Worm (Caenorhabditis elegans) whole organism, L1 larva: ENCODE measurements around the gene C45G9.4.

Source experiments
- C04F5.9 ChIP-seq: sonication (generic microtip); optimal IDR thresholded peaks from 2 replicates; lab custom pipeline; 2016; ENCODE audit warnings: missing genetic modification characterization, missing compliant biosample characterization
- C16A3.4 ChIP-seq: fragments of 150-350 bp; optimal IDR thresholded peaks from 2 replicates; lab custom pipeline; 2014; ENCODE audit warnings: missing biosample characterization, missing genetic modification characterization
- F16B12.6 ChIP-seq: fragments of 150-350 bp; optimal IDR thresholded peaks from 2 replicates; lab custom pipeline; 2014; ENCODE audit warnings: missing biosample characterization, missing genetic modification characterization
- Y116A8C.19 ChIP-seq: sonication (generic microtip); optimal IDR thresholded peaks from 2 replicates; lab custom pipeline; 2016; ENCODE audit warnings: missing compliant biosample characterization, missing genetic modification characterization, borderline replicate concordance
- alr-1 ChIP-seq: fragments of 200-800 bp; sonication (Bioruptor generic); optimal IDR thresholded peaks from 2 replicates; lab custom pipeline; 2018; ENCODE audit warnings: borderline replicate concordance, mild to moderate bottlenecking, missing genetic modification characterization, missing compliant biosample characterization
- ceh-63 ChIP-seq: fragments of 200-800 bp; sonication (Bioruptor generic); optimal IDR thresholded peaks from 2 replicates; lab custom pipeline; 2018; ENCODE audit warnings: mild to moderate bottlenecking, missing genetic modification characterization, missing compliant biosample characterization
- ceh-82 ChIP-seq, 3 experiments: fragments of 150-350 bp in 1 of 3; sonication (generic microtip) in 2 of 3; optimal IDR thresholded peaks; 2 replicates each; lab custom pipeline; 2014 to 2017; ENCODE audit warnings: missing biosample characterization in 3 of 3, missing genetic modification characterization in 3 of 3
- ceh-88 ChIP-seq: fragments of 200-800 bp; sonication (Bioruptor generic); IDR thresholded peaks from 2 replicates; pipeline ENCODE4 v1.3.6; 2022; ENCODE audit warnings: missing genetic modification characterization, missing compliant biosample characterization
- ces-1 ChIP-seq: fragments of 150-350 bp; optimal IDR thresholded peaks from 2 replicates; lab custom pipeline; 2014; ENCODE audit warnings: missing biosample characterization, missing genetic modification reagents, missing genetic modification characterization
- dpl-1 ChIP-seq, 3 experiments: fragments of 150-350 bp in 2 of 3; sonication (generic microtip) in 1 of 3; optimal IDR thresholded peaks; 2 replicates each; lab custom pipeline; 2014 to 2017; ENCODE audit warnings: missing biosample characterization in 3 of 3, missing genetic modification characterization in 3 of 3, missing genetic modification reagents in 3 of 3
- efl-1 ChIP-seq, 4 experiments: fragments of 150-350 bp; optimal IDR thresholded peaks in 3 of 4; peaks in 1 of 4; 1 replicate in 1 of 4; 2 replicates in 3 of 4; lab custom pipeline; 2014; ENCODE audit warnings: missing biosample characterization in 2 of 4, missing genetic modification characterization in 2 of 4, missing genetic modification reagents in 2 of 4
- efl-3 ChIP-seq: fragments of 200-800 bp; sonication (Bioruptor generic); optimal IDR thresholded peaks from 2 replicates; lab custom pipeline; 2018; ENCODE audit warnings: mild to moderate bottlenecking, missing genetic modification characterization, missing compliant biosample characterization
- egl-13 ChIP-seq: sonication (generic microtip); optimal IDR thresholded peaks from 2 replicates; lab custom pipeline; 2016; ENCODE audit warnings: missing genotype, missing genetic modification reagents, missing genetic modification characterization, missing compliant biosample characterization
- egl-27 ChIP-seq, 2 experiments: fragments of 150-350 bp in 1 of 2; sonication (generic microtip); optimal IDR thresholded peaks; 3 replicates each; lab custom pipeline; 2017 to 2018; ENCODE audit warnings: missing biosample characterization in 2 of 2, missing genetic modification characterization in 2 of 2, missing genetic modification reagents in 2 of 2
- elt-3 ChIP-seq, 6 experiments: fragments of 150-350 bp in 1 of 6; sonication (generic microtip); optimal IDR thresholded peaks; 2 replicates each; lab custom pipeline; 2017 to 2018; ENCODE audit warnings: missing biosample characterization in 6 of 6, missing genetic modification characterization in 6 of 6, inconsistent platforms in 1 of 6
- ets-5 ChIP-seq: fragments of 200-800 bp; sonication (Bioruptor generic); IDR thresholded peaks from 2 replicates; pipeline ENCODE4 v1.3.6; 2022; ENCODE audit warnings: missing genetic modification characterization, missing compliant biosample characterization
- fkh-10 ChIP-seq: sonication (generic microtip); optimal IDR thresholded peaks from 2 replicates; lab custom pipeline; 2017; ENCODE audit warnings: missing biosample characterization, missing genetic modification reagents, missing genetic modification characterization
- fkh-4 ChIP-seq: sonication (generic microtip); optimal IDR thresholded peaks from 2 replicates; lab custom pipeline; 2016; ENCODE audit warnings: missing compliant biosample characterization, missing genetic modification characterization, borderline replicate concordance
- fkh-8 ChIP-seq: sonication (generic microtip); optimal IDR thresholded peaks from 2 replicates; lab custom pipeline; 2016; ENCODE audit warnings: mild to moderate bottlenecking, missing genetic modification characterization, missing compliant biosample characterization
- fos-1 ChIP-seq: fragments of 150-350 bp; optimal IDR thresholded peaks from 2 replicates; lab custom pipeline; 2014; ENCODE audit warnings: missing biosample characterization, missing genetic modification characterization
- grh-1 ChIP-seq: fragments of 200-800 bp; sonication (Bioruptor generic); IDR thresholded peaks from 2 replicates; pipeline ENCODE4 v1.3.6; 2022; ENCODE audit warnings: missing genetic modification reagents, missing genetic modification characterization, missing compliant biosample characterization
- hlh-17 ChIP-seq: fragments of 200-800 bp; sonication (Bioruptor generic); optimal IDR thresholded peaks from 2 replicates; lab custom pipeline; 2018; ENCODE audit warnings: missing genetic modification characterization, mild to moderate bottlenecking, missing compliant biosample characterization, moderate library complexity, borderline replicate concordance
- hpl-2 ChIP-seq: fragments of 150-350 bp; optimal IDR thresholded peaks from 2 replicates; lab custom pipeline; 2014; ENCODE audit warnings: missing biosample characterization, missing genetic modification reagents, missing genetic modification characterization
- irx-1 ChIP-seq: sonication (generic microtip); optimal IDR thresholded peaks from 2 replicates; lab custom pipeline; 2016; ENCODE audit warnings: missing genetic modification characterization, missing compliant biosample characterization
- lin-14 ChIP-seq: fragments of 200-800 bp; sonication (Bioruptor generic); optimal IDR thresholded peaks from 2 replicates; lab custom pipeline; 2018; ENCODE audit warnings: mild to moderate bottlenecking, missing genetic modification characterization, moderate library complexity, missing compliant biosample characterization
- lin-15B ChIP-seq: fragments of 150-350 bp; sonication (generic microtip); optimal IDR thresholded peaks from 3 replicates; lab custom pipeline; 2014; ENCODE audit warnings: missing biosample characterization, missing genetic modification characterization
- lin-35 ChIP-seq, 2 experiments: fragments of 150-350 bp; optimal IDR thresholded peaks; 2 replicates each; lab custom pipeline; 2014; ENCODE audit warnings: missing biosample characterization in 2 of 2, missing genetic modification characterization in 2 of 2, missing genetic modification reagents in 2 of 2
- lir-3 ChIP-seq: sonication (generic microtip); optimal IDR thresholded peaks from 2 replicates; lab custom pipeline; 2016; ENCODE audit warnings: mild to moderate bottlenecking, missing genetic modification characterization, moderate library complexity, missing compliant biosample characterization; ENCODE audit not compliant: poor library complexity
- mab-9 ChIP-seq: fragments of 200-800 bp; sonication (Bioruptor generic); IDR thresholded peaks from 2 replicates; pipeline ENCODE4 v1.3.6; 2022; ENCODE audit warnings: missing genetic modification reagents, missing genetic modification characterization, missing compliant biosample characterization
- mdl-1 ChIP-seq, 2 experiments: fragments of 150-350 bp; optimal IDR thresholded peaks; 2 replicates each; lab custom pipeline; 2014 to 2017; ENCODE audit warnings: missing biosample characterization in 2 of 2, missing genetic modification characterization in 2 of 2, inconsistent platforms in 1 of 2
- mef-2 ChIP-seq: fragments of 150-350 bp; optimal IDR thresholded peaks from 2 replicates; lab custom pipeline; 2014; ENCODE audit warnings: missing biosample characterization, missing genetic modification characterization
- mep-1 ChIP-seq: fragments of 150-350 bp; optimal IDR thresholded peaks from 2 replicates; lab custom pipeline; 2014; ENCODE audit warnings: missing biosample characterization, missing genetic modification characterization
- nhr-19 ChIP-seq: fragments of 200-800 bp; sonication (Bioruptor generic); conservative IDR thresholded peaks from 2 replicates; pipeline ENCODE4 v1.3.6; 2022; ENCODE audit warnings: missing genetic modification characterization, missing compliant biosample characterization
- nhr-28 ChIP-seq: fragments of 150-350 bp; optimal IDR thresholded peaks from 2 replicates; lab custom pipeline; 2014; ENCODE audit warnings: missing biosample characterization, missing genetic modification characterization
- nhr-71 ChIP-seq: sonication (generic microtip); optimal IDR thresholded peaks from 2 replicates; lab custom pipeline; 2016; ENCODE audit warnings: mild to moderate bottlenecking, missing genetic modification characterization, moderate library complexity, missing compliant biosample characterization
- nhr-76 ChIP-seq: sonication (generic microtip); optimal IDR thresholded peaks from 2 replicates; lab custom pipeline; 2017; ENCODE audit warnings: missing biosample characterization, missing genetic modification characterization
- nhr-85 ChIP-seq: sonication (generic microtip); peaks from one replicate; lab custom pipeline; 2016; ENCODE audit warnings: missing genetic modification characterization, inconsistent platforms, missing compliant biosample characterization
- nhr-90 ChIP-seq: sonication (generic microtip); optimal IDR thresholded peaks from 2 replicates; lab custom pipeline; 2016; ENCODE audit warnings: mild to moderate bottlenecking, missing genetic modification characterization, missing compliant biosample characterization; ENCODE audit not compliant: poor library complexity
- pag-3 ChIP-seq: sonication (generic microtip); optimal IDR thresholded peaks from 2 replicates; lab custom pipeline; 2017; ENCODE audit warnings: missing genetic modification characterization, mild to moderate bottlenecking, missing compliant biosample characterization, antibody characterized with exemption, borderline replicate concordance; ENCODE audit not compliant: insufficient read depth
- pax-3 ChIP-seq: fragments of 200-800 bp; sonication (Bioruptor generic); optimal IDR thresholded peaks from 2 replicates; lab custom pipeline; 2018; ENCODE audit warnings: mild to moderate bottlenecking, missing genetic modification characterization, moderate library complexity, missing compliant biosample characterization
- rnt-1 ChIP-seq: sonication (generic microtip); optimal IDR thresholded peaks from 2 replicates; lab custom pipeline; 2016; ENCODE audit warnings: mild to moderate bottlenecking, missing genetic modification characterization, moderate library complexity, missing compliant biosample characterization
- skn-1 ChIP-seq: fragments of 150-350 bp; optimal IDR thresholded peaks from 2 replicates; lab custom pipeline; 2014; ENCODE audit warnings: missing biosample characterization, missing genetic modification characterization
- snu-23 ChIP-seq: sonication (generic microtip); optimal IDR thresholded peaks from 2 replicates; lab custom pipeline; 2016; ENCODE audit warnings: missing genetic modification characterization, missing compliant biosample characterization
- sptf-1 ChIP-seq: fragments of 150-350 bp; optimal IDR thresholded peaks from 2 replicates; lab custom pipeline; 2014; ENCODE audit warnings: missing biosample characterization, missing genetic modification characterization
- unc-130 ChIP-seq: fragments of 150-350 bp; optimal IDR thresholded peaks from 2 replicates; lab custom pipeline; 2017; ENCODE audit warnings: missing biosample characterization, missing genetic modification characterization, inconsistent platforms
- unc-30 ChIP-seq: sonication (generic microtip); optimal IDR thresholded peaks from 2 replicates; lab custom pipeline; 2017; ENCODE audit warnings: missing biosample characterization, missing genetic modification characterization
- unc-86 ChIP-seq: sonication (generic microtip); optimal IDR thresholded peaks from 2 replicates; lab custom pipeline; 2016; ENCODE audit warnings: missing genetic modification characterization, missing compliant biosample characterization
- unc-98 ChIP-seq: fragments of 200-800 bp; sonication (Bioruptor generic); IDR thresholded peaks from 2 replicates; pipeline ENCODE4 v1.3.6; 2022; ENCODE audit warnings: missing genetic modification characterization, missing compliant biosample characterization
- zag-1 ChIP-seq: fragments of 150-350 bp; optimal IDR thresholded peaks from 2 replicates; lab custom pipeline; 2014; ENCODE audit warnings: missing biosample characterization, missing genetic modification characterization
- ztf-11 ChIP-seq, 2 experiments: sonication (generic microtip); optimal IDR thresholded peaks; 2 replicates each; lab custom pipeline; 2016 to 2017; ENCODE audit warnings: missing genetic modification characterization in 2 of 2, missing biosample characterization in 1 of 2, missing compliant biosample characterization in 1 of 2

C45G9.4 gene

ce11 chrIII:5018116-5018689, 44.3 kb upstream of the C45G9.4 start, which contains the start of gene wip-1:
Gene wip-1, plus strand, starts transcription at chrIII:5018639.
- TF ChIP-seq unc-86 (tag; lab: Kevin White, UChicago) (peak; percentile 97), ceh-63 (no peak), fkh-10 (GFP tag; lab: Kevin White, UChicago) (peak; percentile 95), dpl-1 (GFP tag; optimal IDR thresholded peaks at IDR 0.05; lab: Kevin White, UChicago) (peak; percentile 91 to 94 (median 92)), unc-30 (tag; lab: Kevin White, UChicago) (no peak), unc-98 (GFP tag; lab: Robert Waterston, UW) (peak; percentile 19; the same call in 1 of the 2 replicates), nhr-19 (GFP tag; lab: Robert Waterston, UW) (peak; percentile 98), hpl-2 (GFP tag; lab: Kevin White, UChicago) (peak; percentile 90), lin-15B (tag; lab: Kevin White, UChicago) (peak; percentile 84), lin-35 (GFP tag; optimal IDR thresholded peaks at IDR 0.05; lab: Kevin White, UChicago) (peak; percentile 95 to 96), egl-13 (tag; lab: Kevin White, UChicago) (peak; percentile 95), F16B12.6 (peak; percentile 71), efl-3 (GFP tag; lab: Kevin White, UChicago) (peak; percentile 84), C04F5.9 (tag; lab: Kevin White, UChicago) (peak; percentile 95), nhr-71 (tag; lab: Kevin White, UChicago) (peak; percentile 99), ceh-88 (peak; percentile 95), egl-27 (tag; optimal IDR thresholded peaks at IDR 0.05; lab: Kevin White, UChicago) (peak; percentile 12 to 18), mef-2 (peak; percentile 92), nhr-76 (tag; lab: Kevin White, UChicago) (peak; percentile 61), fkh-4 (tag; lab: Kevin White, UChicago) (peak; percentile 62), pag-3 (tag; lab: Kevin White, UChicago) (peak; percentile 44), hlh-17 (no peak), mep-1 (tag; lab: Kevin White, UChicago) (peak; percentile 99), fkh-8 (tag; lab: Kevin White, UChicago) (peak; percentile 98), Y116A8C.19 (no peak), lir-3 (tag; lab: Kevin White, UChicago) (peak; percentile 91), ztf-11 (tag; optimal IDR thresholded peaks at IDR 0.05; lab: Kevin White, UChicago) (peak in 1 of 2 experiments; percentile 95), ets-5 (no peak), ceh-82 (tag; optimal IDR thresholded peaks at IDR 0.05; lab: Kevin White, UChicago) (peak; percentile 96 to 99 (median 97)), mdl-1 (tag; optimal IDR thresholded peaks at IDR 0.05; lab: Kevin White, UChicago) (peak in 1 of 2 experiments; percentile 98), lin-14 (GFP tag; lab: Kevin White, UChicago) (peak; percentile 99), nhr-85 (tag; lab: Kevin White, UChicago) (peak; percentile 99), zag-1 (tag; lab: Kevin White, UChicago) (peak; percentile 57), skn-1 (tag; lab: Kevin White, UChicago) (peak; percentile 94), unc-130 (tag; lab: Kevin White, UChicago) (peak; percentile 100), grh-1 (peak; percentile 97), ces-1 (no peak), elt-3 (tag; optimal IDR thresholded peaks at IDR 0.05; lab: Kevin White, UChicago) (peak in 5 of 6 experiments; percentile 48 to 96 (median 90)), rnt-1 (peak; percentile 98), fos-1 (tag; lab: Kevin White, UChicago) (peak; percentile 94), nhr-90 (tag; lab: Kevin White, UChicago) (peak; percentile 99), sptf-1 (no peak), C16A3.4 (tag; lab: Kevin White, UChicago) (peak; percentile 99), pax-3 (tag; lab: Kevin White, UChicago) (peak; percentile 94), mab-9 (GFP tag; lab: Robert Waterston, UW) (peak; percentile 89), efl-1 (optimal IDR thresholded peaks at IDR 0.05; lab: Kevin White, UChicago) (peak; percentile 94 to 95), efl-1 (GFP tag; optimal IDR thresholded peaks at IDR 0.05 in 1 of 2; lab: Kevin White, UChicago) (peak; percentile 86 to 99), snu-23 (GFP tag; lab: Kevin White, UChicago) (peak; percentile 99), irx-1 (tag; lab: Kevin White, UChicago) (peak; percentile 96), nhr-28 (tag; lab: Kevin White, UChicago) (no peak), alr-1 (tag; lab: Kevin White, UChicago) (no peak)
